Fruit fly (Drosophila melanogaster): Measurements from ENCODE around the gene CG14321.
A peak's percentile ranks its signal among the peaks of the same experiment; 100 is the strongest.

Gene CG14321

DNA sequence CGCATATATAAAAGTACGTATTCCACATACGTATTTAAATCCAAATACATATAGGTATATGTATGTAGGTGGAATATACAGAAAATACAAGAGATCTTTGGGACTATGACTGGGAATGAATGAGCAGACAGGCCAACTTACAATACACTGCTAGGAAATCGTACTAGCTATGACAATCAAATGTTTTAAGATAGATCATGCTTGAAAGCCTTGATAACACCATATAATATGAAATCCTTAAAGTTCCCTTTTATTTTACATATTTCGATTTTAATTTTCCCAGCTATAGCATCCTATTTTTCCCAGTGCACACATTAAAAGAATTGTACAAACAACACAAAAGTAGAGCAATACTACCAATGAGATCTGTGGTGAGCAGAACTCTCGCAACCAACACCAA is 48.0 kb downstream of the CG14321 start (continued):
- TF ChIP-seq CG33557 (GFP tag; optimal IDR thresholded peaks at IDR 0.05) (no peak), Hr3 (GFP tag; optimal IDR thresholded peaks at IDR 0.05) (peak; percentile 66), sens (GFP tag) (peak; percentile 97), GATAe (GFP tag; conservative IDR thresholded peaks at IDR 0.05) (no peak; the same call in 1 of the 2 replicates), CG15011 (GFP tag; optimal IDR thresholded peaks at IDR 0.05) (peak; percentile 43), nmo (GFP tag; optimal IDR thresholded peaks at IDR 0.05) (peak; percentile 89), slou (GFP tag; optimal IDR thresholded peaks at IDR 0.05) (peak; percentile 67), grau (tag; optimal IDR thresholded peaks at IDR 0.05) (peak; percentile 80), Eip74EF (GFP tag; optimal IDR thresholded peaks at IDR 0.05) (peak in 1 of 2 experiments; percentile 82), hth (optimal IDR thresholded peaks at IDR 0.05) (no peak), CG12155 (GFP tag; optimal IDR thresholded peaks at IDR 0.05) (peak; percentile 47), CG9817 (tag; optimal IDR thresholded peaks at IDR 0.05) (peak; percentile 92), shn (GFP tag; optimal IDR thresholded peaks at IDR 0.05) (peak; percentile 44), CG6254 (GFP tag; optimal IDR thresholded peaks at IDR 0.05) (peak; percentile 13), lab (GFP tag; optimal IDR thresholded peaks at IDR 0.05) (peak; percentile 76), br (optimal IDR thresholded peaks at IDR 0.05) (no peak), cad (GFP tag; optimal IDR thresholded peaks at IDR 0.05) (no peak), pita (GFP tag; optimal IDR thresholded peaks at IDR 0.05) (no peak), phol (tag; optimal IDR thresholded peaks at IDR 0.05) (peak; percentile 82), CG17186 (GFP tag; optimal IDR thresholded peaks at IDR 0.05) (no peak), CG18764 (GFP tag; optimal IDR thresholded peaks at IDR 0.05) (peak; percentile 49), Deaf1 (tag; optimal IDR thresholded peaks at IDR 0.05) (peak; percentile 38), CG2889 (GFP tag; IDR thresholded peaks at IDR 0.05) (peak; percentile 68), Meics (GFP tag; optimal IDR thresholded peaks at IDR 0.05) (peak; percentile 83), CG11560 (tag; IDR thresholded peaks at IDR 0.05) (peak; percentile 64), gt (GFP tag; IDR thresholded peaks at IDR 0.05) (peak; percentile 45; the same call in 1 of the 2 replicates), CG30431 (GFP tag; optimal IDR thresholded peaks at IDR 0.05) (peak; percentile 35), CG17612 (GFP tag; IDR thresholded peaks at IDR 0.05) (peak; percentile 67), Ptx1 (GFP tag; IDR thresholded peaks at IDR 0.05) (peak; percentile 90), Six4 (GFP tag; optimal IDR thresholded peaks at IDR 0.05) (peak; percentile 46), salm (tag; optimal IDR thresholded peaks at IDR 0.05) (peak; percentile 63), vvl (GFP tag; IDR thresholded peaks at IDR 0.05) (peak; percentile 94), CG4707 (GFP tag; optimal IDR thresholded peaks at IDR 0.05) (peak; percentile 47), Trl (optimal IDR thresholded peaks at IDR 0.05) (no peak), Trl (GFP tag; optimal IDR thresholded peaks at IDR 0.05) (peak; percentile 84), TFAM (GFP tag; optimal IDR thresholded peaks at IDR 0.05) (no peak), bsh (GFP tag; optimal IDR thresholded peaks at IDR 0.05) (peak in 1 of 2 experiments; percentile 81), CG30020 (tag; optimal IDR thresholded peaks at IDR 0.05) (peak; percentile 17), Rx (GFP tag; IDR thresholded peaks at IDR 0.05) (peak; percentile 77), crc (GFP tag; optimal IDR thresholded peaks at IDR 0.05) (peak; percentile 59), CG31365 (tag; optimal IDR thresholded peaks at IDR 0.05) (peak; percentile 59), CG30403 (GFP tag; optimal IDR thresholded peaks at IDR 0.05) (peak; percentile 83), yki (optimal IDR thresholded peaks at IDR 0.05) (no peak), CG2202 (tag; optimal IDR thresholded peaks at IDR 0.05) (no peak), Nf-YC (tag; optimal IDR thresholded peaks at IDR 0.05) (peak; percentile 87), Fer2 (tag; optimal IDR thresholded peaks at IDR 0.05) (peak; percentile 87), Myb (GFP tag; optimal IDR thresholded peaks at IDR 0.05) (peak; percentile 62), CG8924 (tag; optimal IDR thresholded peaks at IDR 0.05) (peak; percentile 78), CG8765 (GFP tag; IDR thresholded peaks at IDR 0.05) (no peak), Bteb2 (GFP tag; optimal IDR thresholded peaks at IDR 0.05) (peak; percentile 59), fd64A (GFP tag; optimal IDR thresholded peaks at IDR 0.05) (peak; percentile 6), Opbp (GFP tag; IDR thresholded peaks at IDR 0.05; ENCODE audit: partially characterized antibody) (no peak)
